Worm (Caenorhabditis elegans): ENCODE results near the gene F56F10.2.

- no peak for TF ChIP-seq ama-1 (optimal IDR thresholded peaks at IDR 0.05)
- TF ChIP-seq gmeb-1 (tag; optimal IDR thresholded peaks at IDR 0.05): no peak
- no peak for TF ChIP-seq ZK546.5 (tag; optimal IDR thresholded peaks at IDR 0.05)
- no peak for TF ChIP-seq elt-1 (tag; optimal IDR thresholded peaks at IDR 0.05)
- no peak for TF ChIP-seq unc-62 (GFP tag; optimal IDR thresholded peaks at IDR 0.05)
- no peak for TF ChIP-seq R02D3.7 (tag; optimal IDR thresholded peaks at IDR 0.05)
- TF ChIP-seq ztf-4 (tag; optimal IDR thresholded peaks at IDR 0.05): no peak
- TF ChIP-seq ceh-16 (tag; optimal IDR thresholded peaks at IDR 0.05): no peak
- no peak for TF ChIP-seq sem-4 (tag; optimal IDR thresholded peaks at IDR 0.05)
- no peak for TF ChIP-seq snpc-4 (tag; optimal IDR thresholded peaks at IDR 0.05)
These were observed 47.2 kb upstream of the F56F10.2 start for ce11 chrX:812264-812663.
